Worm (Caenorhabditis elegans) whole organism, L1 larva: ENCODE measurements around the gene pis-1.

Source experiments
- C34B4.2 ChIP-seq: sonication (generic microtip); optimal IDR thresholded peaks from 2 replicates; lab custom pipeline; 2017; ENCODE audit warnings: mild to moderate bottlenecking, missing genetic modification characterization, missing compliant biosample characterization
- aha-1 ChIP-seq: fragments of 150-350 bp; optimal IDR thresholded peaks from 2 replicates; lab custom pipeline; 2014; ENCODE audit warnings: missing biosample characterization, missing genetic modification characterization
- alr-1 ChIP-seq: fragments of 200-800 bp; sonication (Bioruptor generic); optimal IDR thresholded peaks from 2 replicates; lab custom pipeline; 2018; ENCODE audit warnings: borderline replicate concordance, mild to moderate bottlenecking, missing genetic modification characterization, missing compliant biosample characterization
- aly-2 ChIP-seq: fragments of 150-350 bp; optimal IDR thresholded peaks from 2 replicates; lab custom pipeline; 2014; ENCODE audit warnings: missing biosample characterization, missing genetic modification characterization
- blmp-1 ChIP-seq: fragments of 150-350 bp; optimal IDR thresholded peaks from 2 replicates; lab custom pipeline; 2014; ENCODE audit warnings: missing biosample characterization, missing genetic modification characterization
- ceh-63 ChIP-seq: fragments of 200-800 bp; sonication (Bioruptor generic); optimal IDR thresholded peaks from 2 replicates; lab custom pipeline; 2018; ENCODE audit warnings: mild to moderate bottlenecking, missing genetic modification characterization, missing compliant biosample characterization
- ceh-8 ChIP-seq: fragments of 200-800 bp; sonication (Bioruptor generic); optimal IDR thresholded peaks from 2 replicates; lab custom pipeline; 2018; ENCODE audit warnings: mild to moderate bottlenecking, missing genetic modification characterization, moderate library complexity, missing compliant biosample characterization
- ceh-82 ChIP-seq, 3 experiments: fragments of 150-350 bp in 1 of 3; sonication (generic microtip) in 2 of 3; optimal IDR thresholded peaks; 2 replicates each; lab custom pipeline; 2014 to 2017; ENCODE audit warnings: missing biosample characterization in 3 of 3, missing genetic modification characterization in 3 of 3
- ceh-88 ChIP-seq: fragments of 200-800 bp; sonication (Bioruptor generic); IDR thresholded peaks from 2 replicates; pipeline ENCODE4 v1.3.6; 2022; ENCODE audit warnings: missing genetic modification characterization, missing compliant biosample characterization
- ceh-90 ChIP-seq: sonication (generic microtip); optimal IDR thresholded peaks from 2 replicates; lab custom pipeline; 2016; ENCODE audit warnings: missing genetic modification characterization, missing compliant biosample characterization
- ces-1 ChIP-seq: fragments of 150-350 bp; optimal IDR thresholded peaks from 2 replicates; lab custom pipeline; 2014; ENCODE audit warnings: missing biosample characterization, missing genetic modification reagents, missing genetic modification characterization
- dpl-1 ChIP-seq, 3 experiments: fragments of 150-350 bp in 2 of 3; sonication (generic microtip) in 1 of 3; optimal IDR thresholded peaks; 2 replicates each; lab custom pipeline; 2014 to 2017; ENCODE audit warnings: missing biosample characterization in 3 of 3, missing genetic modification characterization in 3 of 3, missing genetic modification reagents in 3 of 3
- dsc-1 ChIP-seq: sonication (generic microtip); optimal IDR thresholded peaks from 2 replicates; lab custom pipeline; 2016; ENCODE audit warnings: mild to moderate bottlenecking, missing genetic modification characterization, missing compliant biosample characterization
- efl-1 ChIP-seq, 4 experiments: fragments of 150-350 bp; optimal IDR thresholded peaks in 3 of 4; peaks in 1 of 4; 1 replicate in 1 of 4; 2 replicates in 3 of 4; lab custom pipeline; 2014; ENCODE audit warnings: missing biosample characterization in 2 of 4, missing genetic modification characterization in 2 of 4, missing genetic modification reagents in 2 of 4
- efl-3 ChIP-seq: fragments of 200-800 bp; sonication (Bioruptor generic); optimal IDR thresholded peaks from 2 replicates; lab custom pipeline; 2018; ENCODE audit warnings: mild to moderate bottlenecking, missing genetic modification characterization, missing compliant biosample characterization
- elt-2 ChIP-seq: sonication (generic microtip); optimal IDR thresholded peaks from 2 replicates; lab custom pipeline; 2016; ENCODE audit warnings: missing genetic modification characterization, mild to moderate bottlenecking, inconsistent platforms, missing compliant biosample characterization, missing genetic modification reagents
- elt-3 ChIP-seq, 6 experiments: fragments of 150-350 bp in 1 of 6; sonication (generic microtip); optimal IDR thresholded peaks; 2 replicates each; lab custom pipeline; 2017 to 2018; ENCODE audit warnings: missing biosample characterization in 6 of 6, missing genetic modification characterization in 6 of 6, inconsistent platforms in 1 of 6
- ets-5 ChIP-seq: fragments of 200-800 bp; sonication (Bioruptor generic); IDR thresholded peaks from 2 replicates; pipeline ENCODE4 v1.3.6; 2022; ENCODE audit warnings: missing genetic modification characterization, missing compliant biosample characterization
- fkh-4 ChIP-seq: sonication (generic microtip); optimal IDR thresholded peaks from 2 replicates; lab custom pipeline; 2016; ENCODE audit warnings: missing compliant biosample characterization, missing genetic modification characterization, borderline replicate concordance
- fkh-8 ChIP-seq: sonication (generic microtip); optimal IDR thresholded peaks from 2 replicates; lab custom pipeline; 2016; ENCODE audit warnings: mild to moderate bottlenecking, missing genetic modification characterization, missing compliant biosample characterization
- fos-1 ChIP-seq: fragments of 150-350 bp; optimal IDR thresholded peaks from 2 replicates; lab custom pipeline; 2014; ENCODE audit warnings: missing biosample characterization, missing genetic modification characterization
- grh-1 ChIP-seq: fragments of 200-800 bp; sonication (Bioruptor generic); IDR thresholded peaks from 2 replicates; pipeline ENCODE4 v1.3.6; 2022; ENCODE audit warnings: missing genetic modification reagents, missing genetic modification characterization, missing compliant biosample characterization
- hpl-2 ChIP-seq: fragments of 150-350 bp; optimal IDR thresholded peaks from 2 replicates; lab custom pipeline; 2014; ENCODE audit warnings: missing biosample characterization, missing genetic modification reagents, missing genetic modification characterization
- irx-1 ChIP-seq: sonication (generic microtip); optimal IDR thresholded peaks from 2 replicates; lab custom pipeline; 2016; ENCODE audit warnings: missing genetic modification characterization, missing compliant biosample characterization
- isw-1 ChIP-seq: fragments of 200-800 bp; sonication (Bioruptor generic); IDR thresholded peaks from 2 replicates; pipeline ENCODE4 v1.3.6; 2022; ENCODE audit warnings: missing genetic modification characterization, missing compliant biosample characterization
- lin-14 ChIP-seq: fragments of 200-800 bp; sonication (Bioruptor generic); optimal IDR thresholded peaks from 2 replicates; lab custom pipeline; 2018; ENCODE audit warnings: mild to moderate bottlenecking, missing genetic modification characterization, moderate library complexity, missing compliant biosample characterization
- lin-15B ChIP-seq: fragments of 150-350 bp; sonication (generic microtip); optimal IDR thresholded peaks from 3 replicates; lab custom pipeline; 2014; ENCODE audit warnings: missing biosample characterization, missing genetic modification characterization
- lin-35 ChIP-seq, 2 experiments: fragments of 150-350 bp; optimal IDR thresholded peaks; 2 replicates each; lab custom pipeline; 2014; ENCODE audit warnings: missing biosample characterization in 2 of 2, missing genetic modification characterization in 2 of 2, missing genetic modification reagents in 2 of 2
- lin-39 ChIP-seq: fragments of 150-350 bp; optimal IDR thresholded peaks from 2 replicates; lab custom pipeline; 2014; ENCODE audit warnings: missing biosample characterization, missing genetic modification reagents, missing genetic modification characterization
- lsy-2 ChIP-seq, 2 experiments: fragments of 150-350 bp; optimal IDR thresholded peaks; 2 replicates each; lab custom pipeline; 2014; ENCODE audit warnings: missing biosample characterization in 2 of 2, missing genetic modification characterization in 2 of 2
- mep-1 ChIP-seq: fragments of 150-350 bp; optimal IDR thresholded peaks from 2 replicates; lab custom pipeline; 2014; ENCODE audit warnings: missing biosample characterization, missing genetic modification characterization
- nhr-11 ChIP-seq: fragments of 150-350 bp; optimal IDR thresholded peaks from 2 replicates; lab custom pipeline; 2014; ENCODE audit warnings: missing biosample characterization, missing genetic modification characterization
- nhr-12 ChIP-seq: sonication (generic microtip); optimal IDR thresholded peaks from 2 replicates; lab custom pipeline; 2017; ENCODE audit warnings: missing biosample characterization, missing genetic modification characterization
- nhr-19 ChIP-seq: fragments of 200-800 bp; sonication (Bioruptor generic); conservative IDR thresholded peaks from 2 replicates; pipeline ENCODE4 v1.3.6; 2022; ENCODE audit warnings: missing genetic modification characterization, missing compliant biosample characterization
- nhr-20 ChIP-seq: sonication (generic microtip); optimal IDR thresholded peaks from 2 replicates; lab custom pipeline; 2016; ENCODE audit warnings: mild to moderate bottlenecking, missing genetic modification characterization, missing compliant biosample characterization
- nhr-237 ChIP-seq: fragments of 150-350 bp; optimal IDR thresholded peaks from 2 replicates; lab custom pipeline; 2014; ENCODE audit warnings: missing biosample characterization, missing genetic modification characterization
- nhr-28 ChIP-seq: fragments of 150-350 bp; optimal IDR thresholded peaks from 2 replicates; lab custom pipeline; 2014; ENCODE audit warnings: missing biosample characterization, missing genetic modification characterization
- nhr-47 ChIP-seq: sonication (generic microtip); optimal IDR thresholded peaks from 2 replicates; lab custom pipeline; 2016; ENCODE audit warnings: mild to moderate bottlenecking, missing genetic modification characterization, moderate library complexity, missing compliant biosample characterization
- nhr-76 ChIP-seq: sonication (generic microtip); optimal IDR thresholded peaks from 2 replicates; lab custom pipeline; 2017; ENCODE audit warnings: missing biosample characterization, missing genetic modification characterization
- nhr-77 ChIP-seq: fragments of 150-350 bp; optimal IDR thresholded peaks from 2 replicates; lab custom pipeline; 2014; ENCODE audit warnings: missing biosample characterization, missing genetic modification characterization
- nhr-84 ChIP-seq: sonication (generic microtip); optimal IDR thresholded peaks from 2 replicates; lab custom pipeline; 2017; ENCODE audit warnings: missing biosample characterization, missing genetic modification characterization
- nhr-85 ChIP-seq: sonication (generic microtip); peaks from one replicate; lab custom pipeline; 2016; ENCODE audit warnings: missing genetic modification characterization, inconsistent platforms, missing compliant biosample characterization
- pqm-1 ChIP-seq: sonication (generic microtip); optimal IDR thresholded peaks from 3 replicates; lab custom pipeline; 2017; ENCODE audit warnings: missing biosample characterization, missing genetic modification characterization
- snpc-4 ChIP-seq: fragments of 150-350 bp; optimal IDR thresholded peaks from 2 replicates; lab custom pipeline; 2014; ENCODE audit warnings: missing biosample characterization, missing genetic modification characterization
- sox-4 ChIP-seq: sonication (generic microtip); optimal IDR thresholded peaks from 2 replicates; lab custom pipeline; 2016; ENCODE audit warnings: missing genetic modification characterization, missing compliant biosample characterization
- sptf-1 ChIP-seq: fragments of 150-350 bp; optimal IDR thresholded peaks from 2 replicates; lab custom pipeline; 2014; ENCODE audit warnings: missing biosample characterization, missing genetic modification characterization
- tbx-2 ChIP-seq: sonication (generic microtip); optimal IDR thresholded peaks from 2 replicates; lab custom pipeline; 2016; ENCODE audit warnings: missing genetic modification characterization, missing compliant biosample characterization
- unc-130 ChIP-seq: fragments of 150-350 bp; optimal IDR thresholded peaks from 2 replicates; lab custom pipeline; 2017; ENCODE audit warnings: missing biosample characterization, missing genetic modification characterization, inconsistent platforms
- unc-62 ChIP-seq: fragments of 150-350 bp; optimal IDR thresholded peaks from 2 replicates; lab custom pipeline; 2014; ENCODE audit warnings: missing biosample characterization, missing genetic modification reagents, missing genetic modification characterization
- unc-86 ChIP-seq: sonication (generic microtip); optimal IDR thresholded peaks from 2 replicates; lab custom pipeline; 2016; ENCODE audit warnings: missing genetic modification characterization, missing compliant biosample characterization
- vab-15 ChIP-seq: sonication (generic microtip); optimal IDR thresholded peaks from 2 replicates; lab custom pipeline; 2017; ENCODE audit warnings: missing genotype, mild to moderate bottlenecking, missing genetic modification characterization, missing compliant biosample characterization
- xbp-1 ChIP-seq: sonication (generic microtip); optimal IDR thresholded peaks from 2 replicates; lab custom pipeline; 2016; ENCODE audit warnings: missing genetic modification characterization, missing compliant biosample characterization
- zag-1 ChIP-seq: fragments of 150-350 bp; optimal IDR thresholded peaks from 2 replicates; lab custom pipeline; 2014; ENCODE audit warnings: missing biosample characterization, missing genetic modification characterization
- ztf-4 ChIP-seq: fragments of 150-350 bp; optimal IDR thresholded peaks from 2 replicates; lab custom pipeline; 2014; ENCODE audit warnings: missing biosample characterization, missing genetic modification characterization

pis-1 gene

ce11 chrIV:9825196-9825744, 28.9 kb upstream of the pis-1 start, which contains the start of gene mtr-4:
mtr-4 (plus strand) TSS chrIV:9825694.
- no peak for TF ChIP-seq efl-3 (GFP tag; lab: Kevin White, UChicago)
- TF ChIP-seq efl-1 (optimal IDR thresholded peaks at IDR 0.05; lab: Kevin White, UChicago): peak; percentile 32 to 69
- TF ChIP-seq efl-1 (GFP tag; optimal IDR thresholded peaks at IDR 0.05 in 1 of 2; lab: Kevin White, UChicago): peak; percentile 73 to 95
- no peak for TF ChIP-seq mep-1 (tag; lab: Kevin White, UChicago)
- TF ChIP-seq dpl-1 (GFP tag; optimal IDR thresholded peaks at IDR 0.05; lab: Kevin White, UChicago): peak; percentile 33 to 73 (median 59)
- TF ChIP-seq ceh-90 (tag; lab: Kevin White, UChicago): no peak
- no peak for TF ChIP-seq blmp-1
- peak; percentile 57 for TF ChIP-seq elt-2 (tag; lab: Kevin White, UChicago)
- TF ChIP-seq fkh-4 (tag; lab: Kevin White, UChicago): no peak
- no peak for TF ChIP-seq hpl-2 (GFP tag; lab: Kevin White, UChicago)
- no peak for TF ChIP-seq fos-1 (tag; lab: Kevin White, UChicago)
- no peak for TF ChIP-seq ceh-63 (GFP tag; lab: Kevin White, UChicago)
- TF ChIP-seq nhr-85 (tag; lab: Kevin White, UChicago): no peak
- TF ChIP-seq lin-39: no peak
- no peak for TF ChIP-seq ceh-8 (GFP tag; lab: Kevin White, UChicago)
- TF ChIP-seq vab-15 (tag; lab: Kevin White, UChicago): no peak
- TF ChIP-seq dsc-1 (tag; lab: Kevin White, UChicago): no peak
- peak; percentile 40 to 63 for TF ChIP-seq lin-35 (GFP tag; optimal IDR thresholded peaks at IDR 0.05; lab: Kevin White, UChicago)
- peak; percentile 9 for TF ChIP-seq xbp-1 (tag; lab: Kevin White, UChicago)
- no peak for TF ChIP-seq sox-4 (tag; lab: Kevin White, UChicago)
- no peak for TF ChIP-seq aha-1 (tag; lab: Kevin White, UChicago)
- no peak for TF ChIP-seq nhr-11
- TF ChIP-seq unc-86 (tag; lab: Kevin White, UChicago): no peak
- TF ChIP-seq elt-3 (tag; optimal IDR thresholded peaks at IDR 0.05; lab: Kevin White, UChicago): no peak
- no peak for TF ChIP-seq nhr-28 (tag; lab: Kevin White, UChicago)
- TF ChIP-seq irx-1 (tag; lab: Kevin White, UChicago): no peak
- TF ChIP-seq lin-15B: peak; percentile 21
- no peak for TF ChIP-seq zag-1 (tag; lab: Kevin White, UChicago)
- TF ChIP-seq fkh-8 (tag; lab: Kevin White, UChicago): peak; percentile 8
- TF ChIP-seq grh-1: no peak
- no peak for TF ChIP-seq ets-5 (GFP tag; lab: Robert Waterston, UW)
- TF ChIP-seq lsy-2 (tag; optimal IDR thresholded peaks at IDR 0.05; lab: Kevin White, UChicago): peak in 1 of 2 experiments; percentile 53
- peak; percentile 6 for TF ChIP-seq unc-130 (tag; lab: Kevin White, UChicago)
- TF ChIP-seq ztf-4 (tag; lab: Kevin White, UChicago): no peak
- no peak for TF ChIP-seq nhr-76 (tag; lab: Kevin White, UChicago)
- no peak for TF ChIP-seq pqm-1 (tag; lab: Kevin White, UChicago)
- no peak for TF ChIP-seq snpc-4 (tag; lab: Kevin White, UChicago)
- no peak for TF ChIP-seq lin-14
- TF ChIP-seq ceh-82 (tag; optimal IDR thresholded peaks at IDR 0.05; lab: Kevin White, UChicago): no peak
- TF ChIP-seq sptf-1 (tag; lab: Kevin White, UChicago): no peak
- TF ChIP-seq nhr-84 (tag; lab: Kevin White, UChicago): no peak
- TF ChIP-seq nhr-19 (GFP tag; lab: Robert Waterston, UW): no peak
- no peak for TF ChIP-seq nhr-237
- TF ChIP-seq nhr-12: no peak
- no peak; the same call in 1 of the 2 replicates for TF ChIP-seq isw-1 (GFP tag; lab: Robert Waterston, UW)
- no peak for TF ChIP-seq nhr-20 (tag; lab: Kevin White, UChicago)
- no peak for TF ChIP-seq aly-2 (tag; lab: Kevin White, UChicago)
- no peak for TF ChIP-seq ces-1 (GFP tag; lab: Kevin White, UChicago)
- TF ChIP-seq unc-62 (GFP tag; lab: Kevin White, UChicago): no peak
- TF ChIP-seq ceh-88 (GFP tag; lab: Robert Waterston, UW): no peak
- TF ChIP-seq nhr-77: no peak
- TF ChIP-seq nhr-47 (tag; lab: Kevin White, UChicago): no peak
- peak; percentile 2 for TF ChIP-seq tbx-2 (tag; lab: Kevin White, UChicago)
- TF ChIP-seq alr-1: no peak
- no peak for TF ChIP-seq C34B4.2 (tag; lab: Kevin White, UChicago)
